Fruit fly (Drosophila melanogaster) whole organism, pupa: ENCODE measurements around the gene SkpC.

ENCODE experiments used
- CG10348 ChIP-seq: fragments of 200-800 bp; sonication (Bioruptor generic); IDR thresholded peaks from 2 replicates; pipeline ENCODE4 v1.3.6; 2022; ENCODE audit warnings: missing biosample characterization, missing genetic modification characterization
- CG12605 ChIP-seq: fragments of 200-800 bp; sonication (Bioruptor generic); IDR thresholded peaks from 2 replicates; pipeline ENCODE4 v1.3.6; 2022; ENCODE audit warnings: missing biosample characterization, missing genetic modification characterization
- CG13204 ChIP-seq: fragments of 200-800 bp; sonication (Bioruptor generic); optimal IDR thresholded peaks from 2 replicates; lab custom pipeline; 2018; ENCODE audit warnings: missing biosample characterization, mild to moderate bottlenecking, missing genetic modification characterization, moderate library complexity
- CG14655 ChIP-seq: fragments of 200-800 bp; sonication (Bioruptor generic); optimal IDR thresholded peaks from 3 replicates; lab custom pipeline; 2017; ENCODE audit warnings: mild to moderate bottlenecking, missing biosample characterization, missing genetic modification reagents, missing genetic modification characterization
- CG15710 ChIP-seq: fragments of 200-800 bp; sonication (Bioruptor generic); optimal IDR thresholded peaks from 2 replicates; lab custom pipeline; 2018; ENCODE audit warnings: missing biosample characterization, mild to moderate bottlenecking, missing genetic modification characterization, moderate library complexity
- CG17806 ChIP-seq: fragments of 200-800 bp; sonication (Bioruptor generic); optimal IDR thresholded peaks from 2 replicates; lab custom pipeline; 2018; ENCODE audit warnings: missing biosample characterization, mild to moderate bottlenecking, missing genetic modification characterization, moderate library complexity
- CG32121 ChIP-seq: fragments of 200-800 bp; sonication (Bioruptor generic); IDR thresholded peaks from 2 replicates; pipeline ENCODE4 v1.3.6; 2022; ENCODE audit warnings: missing biosample characterization, missing genetic modification characterization
- CG34367 ChIP-seq: fragments of 200-800 bp; sonication (Bioruptor generic); optimal IDR thresholded peaks from 2 replicates; lab custom pipeline; 2018; ENCODE audit warnings: missing biosample characterization, mild to moderate bottlenecking, missing genetic modification characterization
- CG4496 ChIP-seq: fragments of 200-800 bp; sonication (Bioruptor generic); IDR thresholded peaks from 3 replicates; pipeline ENCODE4 v1.3.6; 2022; ENCODE audit warnings: missing biosample characterization, missing genetic modification characterization
- CG8159 ChIP-seq: fragments of 200-800 bp; sonication (Bioruptor generic); optimal IDR thresholded peaks from 3 replicates; lab custom pipeline; 2018; ENCODE audit warnings: missing biosample characterization, mild to moderate bottlenecking, missing genetic modification characterization, moderate library complexity
- CG8301 ChIP-seq: fragments of 200-800 bp; sonication (Bioruptor generic); optimal IDR thresholded peaks from 2 replicates; lab custom pipeline; 2018; ENCODE audit warnings: missing biosample characterization, mild to moderate bottlenecking, missing genetic modification characterization
- CG9948 ChIP-seq: fragments of 200-800 bp; sonication (Bioruptor generic); optimal IDR thresholded peaks from 2 replicates; lab custom pipeline; 2018; ENCODE audit warnings: missing biosample characterization, mild to moderate bottlenecking, missing genetic modification characterization, moderate library complexity
- D1 ChIP-seq: fragments of 200-800 bp; sonication (Bioruptor generic); optimal IDR thresholded peaks from 2 replicates; lab custom pipeline; 2018; ENCODE audit warnings: missing biosample characterization, mild to moderate bottlenecking, missing genetic modification characterization, moderate library complexity
- EcR ChIP-seq: fragments of 200-800 bp; sonication (Bioruptor generic); optimal IDR thresholded peaks from 3 replicates; lab custom pipeline; 2019; ENCODE audit warnings: missing biosample characterization, missing genetic modification characterization, mild to moderate bottlenecking, moderate library complexity, missing genetic modification reagents
- Ets98B ChIP-seq: fragments of 200-800 bp; sonication (Bioruptor generic); IDR thresholded peaks from 2 replicates; pipeline ENCODE4 v1.3.6; 2022; ENCODE audit warnings: missing biosample characterization, missing genetic modification characterization
- Pif1A ChIP-seq: fragments of 200-800 bp; sonication (Bioruptor generic); optimal IDR thresholded peaks from 3 replicates; lab custom pipeline; 2016; ENCODE audit warnings: missing biosample characterization, missing genetic modification characterization
- Pif1B ChIP-seq: fragments of 200-800 bp; sonication (Bioruptor generic); optimal IDR thresholded peaks from 3 replicates; lab custom pipeline; 2016; ENCODE audit warnings: missing biosample characterization, missing genetic modification characterization
- Snoo ChIP-seq: fragments of 200-800 bp; sonication (Bioruptor generic); optimal IDR thresholded peaks from 3 replicates; lab custom pipeline; 2017; ENCODE audit warnings: missing biosample characterization, mild to moderate bottlenecking, missing genetic modification characterization, inconsistent platforms
- fd96Ca ChIP-seq: fragments of 200-800 bp; sonication (Bioruptor generic); IDR thresholded peaks from 3 replicates; pipeline ENCODE4 v1.3.6; 2022; ENCODE audit warnings: missing biosample characterization, missing genetic modification characterization
- gl ChIP-seq: fragments of 200-800 bp; sonication (Bioruptor generic); optimal IDR thresholded peaks from 2 replicates; lab custom pipeline; 2018; ENCODE audit warnings: missing biosample characterization, mild to moderate bottlenecking, missing genetic modification characterization
- rn ChIP-seq: fragments of 200-800 bp; sonication (Bioruptor generic); IDR thresholded peaks from 2 replicates; pipeline ENCODE4 v1.3.6; 2022; ENCODE audit warnings: missing biosample characterization, missing genetic modification characterization

The SkpC gene

DNA sequence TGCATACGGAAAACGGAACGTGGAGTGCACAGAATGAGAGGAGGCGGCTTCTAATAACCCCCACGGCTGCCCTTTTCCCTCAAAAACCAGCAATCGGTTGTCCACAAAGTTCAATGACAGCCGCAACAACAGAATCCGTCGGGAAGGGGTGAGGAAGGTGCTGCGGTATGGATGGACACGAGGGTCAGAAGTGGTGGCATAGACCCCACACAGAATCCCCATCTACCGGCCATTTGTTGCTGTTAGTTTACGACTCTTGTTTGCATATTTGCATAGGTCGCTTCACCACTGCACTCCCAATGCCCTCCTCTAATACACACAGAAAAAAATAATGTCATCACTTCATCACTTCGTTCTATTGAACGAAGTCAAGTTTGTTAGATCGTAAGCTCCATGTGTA lies 23.2 kb downstream of the SkpC start:
- TF ChIP-seq CG17806 (tag; lab: Kevin White, UChicago) (no peak), rn (GFP tag; lab: Robert Waterston, UW) (no peak), CG32121 (GFP tag; lab: Robert Waterston, UW) (no peak), EcR (GFP tag; lab: Kevin White, UChicago) (no peak), gl (tag; lab: Kevin White, UChicago) (no peak)
- TF ChIP-seq, all 21 proteins: peak for 0

DNA sequence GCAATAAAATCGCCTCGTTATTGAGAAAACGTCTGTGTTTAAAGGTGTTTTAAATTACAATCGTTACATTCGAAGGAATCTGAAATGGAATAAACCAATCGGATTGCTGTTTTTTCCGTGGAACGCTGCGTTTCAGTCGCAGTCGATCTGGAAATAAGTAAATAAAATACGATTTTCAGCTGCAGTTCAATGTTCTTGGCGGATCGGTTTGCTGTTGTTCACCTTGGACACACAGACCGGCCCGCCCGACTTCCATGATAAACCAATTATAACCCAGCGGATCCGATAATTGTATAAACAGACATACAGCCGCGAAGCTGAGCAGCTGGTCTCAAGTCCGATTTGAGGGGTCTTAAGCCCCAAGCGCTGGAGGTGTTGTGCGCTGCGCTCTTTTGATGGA lies 24.5 kb downstream of the SkpC start:
- TF ChIP-seq gl (tag; lab: Kevin White, UChicago) (no peak), Ets98B (no peak), EcR (GFP tag; lab: Kevin White, UChicago) (peak; percentile 71), CG12605 (GFP tag; lab: Robert Waterston, UW) (no peak), fd96Ca (GFP tag; lab: Robert Waterston, UW) (no peak), CG10348 (no peak), CG17806 (tag; lab: Kevin White, UChicago) (no peak)

DNA sequence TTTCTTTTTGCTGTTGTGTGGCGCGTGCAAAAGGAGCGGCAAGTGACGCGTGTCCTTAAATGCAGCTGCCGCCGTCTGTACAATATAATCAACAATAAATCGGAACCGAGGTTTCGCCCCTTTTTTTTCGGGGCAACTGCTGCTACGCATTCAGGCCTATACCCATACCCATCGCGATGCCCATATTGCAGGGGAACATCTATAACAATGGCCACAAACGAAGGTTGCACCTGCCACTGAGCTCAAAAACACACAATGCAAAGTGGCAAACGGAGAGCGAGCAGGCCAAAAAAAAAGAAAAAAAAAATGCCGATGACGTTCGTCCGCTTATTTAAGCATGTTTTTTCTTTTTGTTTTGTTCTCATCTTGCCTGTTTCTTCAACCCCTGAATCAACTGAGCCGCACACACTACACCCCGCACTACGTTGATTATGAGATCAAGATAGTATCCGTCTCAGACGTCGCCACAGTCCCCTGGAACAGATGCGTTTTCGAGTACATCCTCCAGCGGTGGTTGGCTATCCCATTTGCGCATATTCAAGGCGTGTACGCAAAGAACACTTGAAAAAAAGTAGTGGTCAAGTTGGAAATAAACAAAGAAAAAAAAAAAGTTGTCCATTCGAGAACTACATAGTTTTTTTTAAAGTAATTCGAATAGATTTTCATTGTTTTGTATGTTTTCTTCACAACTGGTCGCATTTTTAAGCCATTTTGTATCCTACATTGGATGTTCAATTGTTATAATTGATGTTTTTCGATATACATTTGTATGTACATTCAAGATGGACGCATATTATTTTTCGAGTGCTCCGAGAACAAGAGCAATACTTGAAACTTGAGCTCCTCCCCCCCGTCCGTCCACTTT lies 26.8 kb downstream of the SkpC start:
- peak; percentile 53 for TF ChIP-seq CG9948 (tag; lab: Kevin White, UChicago)
- TF ChIP-seq CG8301, result no peak
- TF ChIP-seq CG34367 (tag; lab: Kevin White, UChicago), result peak; percentile 28
- peak; percentile 20 for TF ChIP-seq Pif1B (GFP tag; lab: Kevin White, UChicago)
- TF ChIP-seq CG15710 (tag; lab: Kevin White, UChicago), result peak; percentile 60
- TF ChIP-seq Ets98B, result no peak
- TF ChIP-seq CG4496 (GFP tag; lab: Robert Waterston, UW), result no peak
- peak; percentile 49 for TF ChIP-seq Pif1A
- TF ChIP-seq Snoo (tag; lab: Kevin White, UChicago), result peak; percentile 11
- no peak for TF ChIP-seq CG10348
- TF ChIP-seq CG12605 (GFP tag; lab: Robert Waterston, UW), result no peak
- peak; percentile 46 for TF ChIP-seq EcR (GFP tag; lab: Kevin White, UChicago)
- no peak for TF ChIP-seq gl (tag; lab: Kevin White, UChicago)
- TF ChIP-seq CG17806 (tag; lab: Kevin White, UChicago), result peak; percentile 55
- peak; percentile 22 for TF ChIP-seq CG13204
- no peak for TF ChIP-seq rn (GFP tag; lab: Robert Waterston, UW)
- peak; percentile 26 for TF ChIP-seq CG14655
- no peak for TF ChIP-seq D1 (tag; lab: Kevin White, UChicago)
- peak; percentile 73 for TF ChIP-seq CG8159
- TF ChIP-seq fd96Ca (GFP tag; lab: Robert Waterston, UW), result no peak
- TF ChIP-seq CG32121 (GFP tag; lab: Robert Waterston, UW), result no peak

DNA sequence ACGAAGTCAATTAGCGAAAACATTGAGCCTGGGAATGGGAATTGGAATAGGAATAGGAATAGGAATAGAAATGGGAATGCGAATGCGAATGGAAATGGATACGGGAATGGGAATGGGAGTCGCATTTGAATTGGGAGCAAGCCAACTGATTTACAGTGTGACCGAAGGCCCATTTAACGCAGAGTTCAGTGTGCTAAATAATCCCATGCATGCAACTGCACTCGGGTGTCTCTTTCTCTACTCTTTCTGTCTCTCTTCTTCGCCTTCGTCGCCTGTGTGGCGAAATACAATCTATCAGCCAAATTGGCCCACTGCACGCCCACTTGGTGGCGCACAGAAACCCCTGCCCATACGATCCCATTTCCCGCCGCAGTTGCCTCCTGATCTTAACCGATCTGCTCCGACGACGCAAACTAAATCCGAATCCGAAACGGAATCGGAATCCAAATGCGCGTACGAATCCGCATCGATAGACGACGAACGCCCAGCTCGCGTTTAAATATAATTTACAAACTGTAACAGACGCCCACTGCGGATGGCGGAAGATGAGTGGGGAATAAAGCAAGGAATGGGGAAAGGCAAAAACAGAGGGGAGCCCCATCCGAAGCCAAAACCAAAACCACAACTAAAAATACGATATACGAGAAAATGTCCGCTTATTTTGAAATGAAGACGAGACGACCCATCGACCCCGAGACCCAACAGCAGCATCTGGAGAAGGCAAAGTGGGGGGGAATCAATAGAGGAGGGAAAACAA lies 28.3 kb downstream of the SkpC start:
- TF ChIP-seq CG17806 (tag; lab: Kevin White, UChicago) (no peak), CG12605 (GFP tag; lab: Robert Waterston, UW) (no peak), fd96Ca (GFP tag; lab: Robert Waterston, UW) (no peak), CG4496 (GFP tag; lab: Robert Waterston, UW) (no peak)

DNA sequence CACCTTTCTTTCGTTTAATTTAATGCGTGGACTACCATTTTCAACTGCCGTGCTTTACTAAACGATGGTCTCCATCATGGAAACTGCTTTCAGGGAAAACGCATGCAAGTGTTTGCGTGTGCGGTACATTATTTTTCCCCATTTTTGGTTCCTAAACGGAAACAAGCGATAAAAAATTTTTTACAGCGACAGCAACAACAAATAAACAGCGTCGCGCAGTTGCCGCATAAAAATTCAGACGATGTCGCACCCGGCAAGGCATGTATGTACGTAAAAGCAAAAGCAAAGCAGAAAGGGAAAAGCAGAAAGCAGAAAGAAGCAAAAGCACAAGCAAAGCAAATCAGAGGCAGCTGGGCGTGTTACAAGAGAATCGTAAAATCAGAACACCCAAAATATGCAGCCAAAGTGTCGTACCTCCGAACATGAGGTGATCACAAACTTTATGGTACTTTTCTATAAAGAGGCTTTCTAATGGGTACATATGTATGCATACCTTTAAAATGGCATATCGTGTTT lies 29.7 kb downstream of the SkpC start:
- TF ChIP-seq CG8159 (no peak), CG9948 (tag; lab: Kevin White, UChicago) (no peak)
- TF ChIP-seq, all 21 proteins: peak for 0

DNA sequence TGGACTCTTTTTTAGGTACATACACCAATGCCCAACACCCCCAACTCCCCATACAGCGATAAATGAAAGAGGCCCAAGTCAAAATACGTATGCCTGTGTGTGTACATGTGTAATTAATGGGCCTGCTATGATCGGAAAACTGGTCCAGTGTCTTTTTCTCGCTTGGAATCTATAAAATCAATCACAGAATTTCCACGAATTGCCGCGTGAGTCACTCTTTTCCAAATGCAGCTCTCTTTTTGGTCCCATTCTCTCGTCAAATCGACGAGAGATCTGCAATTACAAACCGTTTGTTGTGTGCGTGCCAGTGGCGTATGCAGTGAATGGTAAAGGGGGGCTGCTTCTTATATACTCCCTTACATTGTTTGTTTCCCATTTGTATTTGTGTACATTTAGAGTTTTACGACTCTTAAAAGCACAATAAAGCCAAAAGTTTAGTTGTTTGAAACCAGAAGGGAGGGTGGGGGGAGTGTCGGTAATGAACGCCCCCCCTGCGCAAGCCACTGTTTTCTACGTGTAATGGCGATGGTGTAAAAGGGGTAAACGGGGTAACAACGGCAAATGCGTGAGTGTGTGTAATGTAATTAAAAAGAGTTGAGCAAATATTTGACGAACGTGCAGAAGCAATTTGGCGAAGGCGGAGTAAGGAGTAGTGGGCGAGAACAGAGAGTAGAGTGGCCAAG lies 31.0 kb downstream of the SkpC start:
- TF ChIP-seq CG9948 (tag; lab: Kevin White, UChicago) (peak; percentile 92), Snoo (tag; lab: Kevin White, UChicago) (peak; percentile 90), CG8301 (peak; percentile 93), gl (tag; lab: Kevin White, UChicago) (peak; percentile 80), rn (GFP tag; lab: Robert Waterston, UW) (peak; percentile 94), CG14655 (peak; percentile 94), Pif1B (GFP tag; lab: Kevin White, UChicago) (peak; percentile 91), CG4496 (GFP tag; lab: Robert Waterston, UW) (peak; percentile 98), CG34367 (tag; lab: Kevin White, UChicago) (peak; percentile 88), D1 (tag; lab: Kevin White, UChicago) (peak; percentile 31), CG32121 (GFP tag; lab: Robert Waterston, UW) (peak; percentile 98), fd96Ca (GFP tag; lab: Robert Waterston, UW) (peak; percentile 98), CG12605 (GFP tag; lab: Robert Waterston, UW) (peak; percentile 89), CG8159 (peak; percentile 92), CG17806 (tag; lab: Kevin White, UChicago) (peak; percentile 91), Ets98B (peak; percentile 96), CG10348 (peak; percentile 95), CG15710 (tag; lab: Kevin White, UChicago) (peak; percentile 95), EcR (GFP tag; lab: Kevin White, UChicago) (no peak), Pif1A (peak; percentile 97), CG13204 (peak; percentile 89)
- TF ChIP-seq, all 21 proteins: peak for 20
